Fruit fly (Drosophila melanogaster) whole organism, embryonic: ENCODE data around the gene CG14868.

Source experiments
- Abd-B ChIP-seq: fragments of 200-800 bp; sonication (Bioruptor generic); optimal IDR thresholded peaks from 2 replicates; lab custom pipeline; 2018; ENCODE audit warnings: missing biosample characterization, mild to moderate bottlenecking, missing genetic modification characterization, moderate library complexity
- CG10209 ChIP-seq: fragments of 200-800 bp; sonication (Bioruptor generic); optimal IDR thresholded peaks from 3 replicates; lab custom pipeline; 2017; ENCODE audit warnings: missing biosample characterization, mild to moderate bottlenecking, missing genetic modification characterization, missing genetic modification reagents
- CG10366 ChIP-seq: fragments of 200-800 bp; sonication (Bioruptor generic); IDR thresholded peaks from 2 replicates; pipeline ENCODE4 v1.3.6; 2022; ENCODE audit warnings: missing biosample characterization, missing genetic modification characterization
- CG11723 ChIP-seq: fragments of 200-800 bp; sonication (Bioruptor generic); optimal IDR thresholded peaks from 2 replicates; lab custom pipeline; 2017; ENCODE audit warnings: missing biosample characterization, mild to moderate bottlenecking, missing genetic modification characterization
- CG12659 ChIP-seq: fragments of 200-800 bp; sonication (Bioruptor generic); optimal IDR thresholded peaks from 3 replicates; lab custom pipeline; 2017; ENCODE audit warnings: mild to moderate bottlenecking, missing biosample characterization, missing genetic modification reagents, missing genetic modification characterization
- CG13424 ChIP-seq: fragments of 200-800 bp; sonication (Bioruptor generic); optimal IDR thresholded peaks from 2 replicates; lab custom pipeline; 2019; ENCODE audit warnings: missing biosample characterization, mild to moderate bottlenecking, missing genetic modification characterization, moderate library complexity
- CG14860 ChIP-seq: fragments of 200-800 bp; sonication (Bioruptor generic); IDR thresholded peaks from 3 replicates; pipeline ENCODE4 v1.3.6; 2022; ENCODE audit warnings: missing biosample characterization, missing genetic modification characterization; ENCODE audit not compliant: partially characterized antibody
- CG1529 ChIP-seq: fragments of 200-800 bp; sonication (Bioruptor generic); optimal IDR thresholded peaks from 3 replicates; lab custom pipeline; 2018; ENCODE audit warnings: missing biosample characterization, missing genetic modification characterization
- CG1603 ChIP-seq: fragments of 200-800 bp; sonication (Bioruptor generic); optimal IDR thresholded peaks from 2 replicates; lab custom pipeline; 2019; ENCODE audit warnings: missing biosample characterization, mild to moderate bottlenecking, missing genetic modification characterization, moderate library complexity
- CG17829 ChIP-seq: fragments of 200-800 bp; optimal IDR thresholded peaks from 2 replicates; lab custom pipeline; 2019; ENCODE audit warnings: missing biosample characterization, mild to moderate bottlenecking, missing genetic modification characterization, moderate library complexity
- CG1792 ChIP-seq: fragments of 200-800 bp; sonication (Bioruptor generic); optimal IDR thresholded peaks from 2 replicates; lab custom pipeline; 2016; ENCODE audit warnings: missing biosample characterization, missing genetic modification characterization
- CG18619 ChIP-seq: fragments of 200-800 bp; sonication (Bioruptor generic); optimal IDR thresholded peaks from 3 replicates; lab custom pipeline; 2017; ENCODE audit warnings: missing biosample characterization, mild to moderate bottlenecking, missing genetic modification characterization
- CG2712 ChIP-seq: fragments of 200-800 bp; optimal IDR thresholded peaks from 3 replicates; lab custom pipeline; 2019; ENCODE audit warnings: missing biosample characterization, mild to moderate bottlenecking, missing genetic modification characterization, moderate library complexity
- CG6683 ChIP-seq: fragments of 200-800 bp; sonication (Bioruptor generic); optimal IDR thresholded peaks from 2 replicates; lab custom pipeline; 2017; ENCODE audit warnings: missing biosample characterization, mild to moderate bottlenecking, missing genetic modification characterization, missing genetic modification reagents
- CG7271 ChIP-seq: fragments of 200-800 bp; sonication (Bioruptor generic); optimal IDR thresholded peaks from 2 replicates; lab custom pipeline; 2018; ENCODE audit warnings: missing biosample characterization, mild to moderate bottlenecking, missing genetic modification characterization, moderate library complexity
- CG7357 ChIP-seq: fragments of 200-800 bp; sonication (Bioruptor generic); IDR thresholded peaks from 3 replicates; pipeline ENCODE4 v1.3.6; 2022; ENCODE audit warnings: missing biosample characterization, missing genetic modification characterization
- CG7928 ChIP-seq: fragments of 200-800 bp; sonication (Bioruptor generic); optimal IDR thresholded peaks from 2 replicates; lab custom pipeline; 2017; ENCODE audit warnings: missing biosample characterization, mild to moderate bottlenecking, missing genetic modification characterization
- CG8388 ChIP-seq: fragments of 200-800 bp; sonication (Bioruptor generic); optimal IDR thresholded peaks from 2 replicates; lab custom pipeline; 2019; ENCODE audit warnings: missing biosample characterization, mild to moderate bottlenecking, missing genetic modification characterization, moderate library complexity
- CG9437 ChIP-seq: fragments of 200-800 bp; sonication (Bioruptor generic); optimal IDR thresholded peaks from 2 replicates; lab custom pipeline; 2018; ENCODE audit warnings: missing biosample characterization, mild to moderate bottlenecking, missing genetic modification characterization
- CTCF ChIP-seq: fragments of 200-800 bp; sonication (Bioruptor generic); optimal IDR thresholded peaks from 2 replicates; lab custom pipeline; 2017; ENCODE audit warnings: missing biosample characterization, mild to moderate bottlenecking, missing genetic modification characterization, moderate library complexity
- Dp ChIP-seq: fragments of 200-800 bp; sonication (Bioruptor generic); optimal IDR thresholded peaks from 2 replicates; lab custom pipeline; 2018; ENCODE audit warnings: missing biosample characterization, mild to moderate bottlenecking, missing genetic modification characterization, moderate library complexity
- Ets65A ChIP-seq: fragments of 200-800 bp; sonication (Bioruptor generic); peaks from one replicate; lab custom pipeline; 2016; ENCODE audit warnings: missing biosample characterization, missing genetic modification characterization
- Fer1 ChIP-seq: fragments of 200-800 bp; sonication (Bioruptor generic); optimal IDR thresholded peaks from 2 replicates; lab custom pipeline; 2017; ENCODE audit warnings: missing biosample characterization, mild to moderate bottlenecking, missing genetic modification characterization
- GATAe ChIP-seq: fragments of 200-800 bp; sonication (Bioruptor generic); conservative IDR thresholded peaks from 2 replicates; pipeline ENCODE4 v1.3.6; 2022; ENCODE audit warnings: missing biosample characterization, missing genetic modification characterization
- HLH3B ChIP-seq: fragments of 200-800 bp; sonication (Bioruptor generic); IDR thresholded peaks from 2 replicates; pipeline ENCODE4 v1.3.6; 2022; ENCODE audit warnings: missing biosample characterization, missing genetic modification characterization
- Hr39 ChIP-seq: fragments of >200 bp; optimal IDR thresholded peaks from 2 replicates; lab custom pipeline; 2017
- Lhr ChIP-seq: fragments of 200-800 bp; sonication (Bioruptor generic); optimal IDR thresholded peaks from 3 replicates; lab custom pipeline; 2017; ENCODE audit warnings: mild to moderate bottlenecking, missing biosample characterization, missing genetic modification reagents, missing genetic modification characterization
- Neu2 ChIP-seq: fragments of 200-800 bp; sonication (Bioruptor generic); optimal IDR thresholded peaks from 3 replicates; lab custom pipeline; 2016; ENCODE audit warnings: missing biosample characterization, missing genetic modification characterization, borderline replicate concordance
- NfI ChIP-seq: fragments of 200-800 bp; sonication (Bioruptor generic); optimal IDR thresholded peaks from 3 replicates; lab custom pipeline; 2018; ENCODE audit warnings: missing biosample characterization, mild to moderate bottlenecking, missing genetic modification characterization, moderate library complexity
- PHDP ChIP-seq: fragments of 200-800 bp; sonication (Bioruptor generic); optimal IDR thresholded peaks from 3 replicates; lab custom pipeline; 2018; ENCODE audit warnings: missing biosample characterization, mild to moderate bottlenecking, missing genetic modification characterization, moderate library complexity
- Ptx1 ChIP-seq: fragments of 200-800 bp; sonication (Bioruptor generic); IDR thresholded peaks from 2 replicates; pipeline ENCODE4 v1.3.6; 2022; ENCODE audit warnings: missing biosample characterization, missing genetic modification characterization
- Vsx1 ChIP-seq: fragments of 200-800 bp; sonication (Bioruptor generic); optimal IDR thresholded peaks from 2 replicates; lab custom pipeline; 2017; ENCODE audit warnings: missing biosample characterization, mild to moderate bottlenecking, missing genetic modification characterization, missing genetic modification reagents
- croc ChIP-seq: fragments of 200-800 bp; sonication (Bioruptor generic); conservative IDR thresholded peaks from 3 replicates; pipeline ENCODE4 v1.3.6; 2022; ENCODE audit warnings: missing biosample characterization, missing genetic modification characterization
- exex ChIP-seq: fragments of 200-800 bp; sonication (Bioruptor generic); optimal IDR thresholded peaks from 4 replicates; lab custom pipeline; 2018; ENCODE audit warnings: missing biosample characterization, mild to moderate bottlenecking, missing genetic modification characterization, moderate library complexity
- gcm ChIP-seq: fragments of 200-800 bp; sonication (Bioruptor generic); optimal IDR thresholded peaks from 2 replicates; lab custom pipeline; 2019; ENCODE audit warnings: missing biosample characterization, mild to moderate bottlenecking, missing genetic modification characterization, moderate library complexity
- grau ChIP-seq: fragments of 200-800 bp; optimal IDR thresholded peaks from 3 replicates; lab custom pipeline; 2019; ENCODE audit warnings: missing biosample characterization, mild to moderate bottlenecking, missing genetic modification characterization, moderate library complexity
- inv ChIP-seq: fragments of 200-800 bp; sonication (Bioruptor generic); IDR thresholded peaks from 2 replicates; pipeline ENCODE4 v1.3.6; 2022; ENCODE audit warnings: missing biosample characterization, missing genetic modification characterization; ENCODE audit not compliant: partially characterized antibody
- nerfin-1 ChIP-seq: fragments of 200-800 bp; sonication (Bioruptor generic); optimal IDR thresholded peaks from 3 replicates; lab custom pipeline; 2019; ENCODE audit warnings: missing biosample characterization, mild to moderate bottlenecking, missing genetic modification characterization, moderate library complexity
- odd ChIP-seq: fragments of 200-800 bp; sonication (Bioruptor generic); optimal IDR thresholded peaks from 2 replicates; lab custom pipeline; 2017; ENCODE audit warnings: missing biosample characterization, mild to moderate bottlenecking, missing genetic modification characterization
- pan ChIP-seq, 4 experiments: fragments of >200 bp in 3 of 4; fragments of 200-800 bp in 1 of 4; sonication (Bioruptor generic) in 1 of 4; optimal IDR thresholded peaks in 3 of 4; IDR thresholded peaks in 1 of 4; 2 replicates each; pipeline versions ENCODE4 v1.3.6 to Lab custom; 2017 to 2022; ENCODE audit warnings: missing biosample characterization in 2 of 4, missing genetic modification characterization in 2 of 4, mixed read lengths in 1 of 4
- peb ChIP-seq: fragments of 200-800 bp; sonication (Bioruptor generic); IDR thresholded peaks from 2 replicates; pipeline ENCODE4 v1.3.6; 2022; ENCODE audit warnings: missing biosample characterization, missing genetic modification characterization
- pho ChIP-seq: fragments of 200-800 bp; sonication (Bioruptor generic); optimal IDR thresholded peaks from 2 replicates; lab custom pipeline; 2016; ENCODE audit warnings: missing biosample characterization, missing genetic modification characterization
- psq ChIP-seq: fragments of 200-800 bp; sonication (Bioruptor generic); optimal IDR thresholded peaks from 2 replicates; lab custom pipeline; 2017; ENCODE audit warnings: missing biosample characterization, missing genetic modification characterization
- schlank ChIP-seq: fragments of 200-800 bp; sonication (Bioruptor generic); optimal IDR thresholded peaks from 2 replicates; lab custom pipeline; 2018; ENCODE audit warnings: missing biosample characterization, mild to moderate bottlenecking, missing genetic modification characterization
- sisA ChIP-seq: fragments of 200-800 bp; sonication (Bioruptor generic); IDR thresholded peaks from 2 replicates; pipeline ENCODE4 v1.3.6; 2022; ENCODE audit warnings: missing biosample characterization, missing genetic modification characterization
- ssp ChIP-seq: fragments of 200-800 bp; sonication (Bioruptor generic); IDR thresholded peaks from 2 replicates; pipeline ENCODE4 v1.3.6; 2022; ENCODE audit warnings: missing biosample characterization, missing genetic modification characterization
- tll ChIP-seq, 2 experiments: fragments of 200-800 bp in 1 of 2; fragments of >200 bp in 1 of 2; sonication (Bioruptor generic) in 1 of 2; optimal IDR thresholded peaks; 2 replicates each; lab custom pipeline; 2017 to 2019; ENCODE audit warnings: missing biosample characterization in 2 of 2, missing genetic modification characterization in 2 of 2, mild to moderate bottlenecking in 1 of 2, moderate library complexity in 1 of 2
- tx ChIP-seq: fragments of 200-800 bp; sonication (Bioruptor generic); optimal IDR thresholded peaks from 2 replicates; lab custom pipeline; 2016; ENCODE audit warnings: missing biosample characterization, missing genetic modification characterization
- zf30C ChIP-seq: fragments of 200-800 bp; sonication (Bioruptor generic); optimal IDR thresholded peaks from 3 replicates; lab custom pipeline; 2018; ENCODE audit warnings: missing biosample characterization, mild to moderate bottlenecking, missing genetic modification characterization

CG14868 gene

DNA sequence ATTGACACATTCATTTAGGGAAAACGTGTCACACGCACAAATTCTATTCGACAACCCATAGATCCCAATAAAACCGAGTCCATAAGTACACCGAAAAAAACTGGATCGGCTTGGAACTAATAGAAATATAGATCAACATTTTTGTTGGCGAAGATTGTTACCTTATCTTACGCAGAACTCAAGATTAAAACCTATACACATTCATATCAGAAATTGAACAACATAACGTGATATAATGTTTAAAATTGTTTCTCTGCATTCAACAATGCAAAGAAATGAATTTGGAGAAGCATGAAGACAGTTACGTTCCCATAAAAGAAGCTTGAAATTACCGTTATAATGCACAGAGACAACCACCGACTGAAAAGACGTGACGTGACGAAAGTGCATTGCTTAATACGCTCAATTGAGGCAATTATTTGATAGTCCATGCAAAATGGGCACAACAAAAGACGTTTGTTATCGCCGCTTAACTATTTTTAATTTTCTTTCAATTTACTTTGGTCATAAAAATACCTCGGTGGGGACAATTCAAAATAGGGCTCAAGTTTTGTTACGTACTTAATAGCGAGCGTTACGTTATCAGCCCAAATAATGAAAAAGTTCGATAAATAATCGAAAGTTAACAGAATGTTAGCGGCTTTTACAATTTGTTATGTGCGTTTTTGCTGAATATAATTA lies 29.6 kb downstream of the CG14868 start, which contains the start of gene SerRS-m (continued):
- TF ChIP-seq Vsx1 (no peak), HLH3B (0 out of 2 replicates have a peak, but pooled peaks have one; percentile 18), tx (GFP tag; lab: Kevin White, UChicago) (no peak), NfI (GFP tag; lab: Kevin White, UChicago) (no peak), Dp (peak; percentile 25), inv (GFP tag; lab: Robert Waterston, UW) (no peak), sisA (no peak), zf30C (GFP tag; lab: Kevin White, UChicago) (peak; percentile 11), CG9437 (GFP tag; lab: Kevin White, UChicago) (peak; percentile 99), Neu2 (GFP tag; lab: Kevin White, UChicago) (no peak), CG1529 (no peak), CG18619 (GFP tag; lab: Kevin White, UChicago) (no peak), croc (GFP tag; lab: Robert Waterston, UW) (no peak), CG11723 (GFP tag; lab: Kevin White, UChicago) (no peak), PHDP (tag; lab: Kevin White, UChicago) (peak; percentile 17), Ets65A (GFP tag; lab: Kevin White, UChicago) (peak; percentile 34), gcm (peak; percentile 29), tll (GFP tag; optimal IDR thresholded peaks at IDR 0.05; lab: Kevin White, UChicago) (no peak), pho (GFP tag; lab: Kevin White, UChicago) (peak; percentile 1), pan (optimal IDR thresholded peaks at IDR 0.05; lab: Kevin White, UChicago) (no peak), pan (GFP tag; optimal IDR thresholded peaks at IDR 0.05 in 1 of 2, IDR thresholded peaks at IDR 0.05 in 1 of 2) (no peak), peb (GFP tag; lab: Robert Waterston, UW) (no peak), CTCF (no peak), CG8388 (GFP tag; lab: Kevin White, UChicago) (peak; percentile 41), CG10209 (peak; percentile 3), CG2712 (tag; lab: Kevin White, UChicago) (peak; percentile 39), Lhr (GFP tag; lab: Kevin White, UChicago) (no peak), CG17829 (tag; lab: Kevin White, UChicago) (peak; percentile 15), CG6683 (GFP tag; lab: Kevin White, UChicago) (no peak), odd (GFP tag; lab: Kevin White, UChicago) (no peak), CG10366 (no peak), CG1792 (GFP tag; lab: Kevin White, UChicago) (no peak), exex (tag; lab: Kevin White, UChicago) (peak; percentile 0), CG7271 (tag; lab: Kevin White, UChicago) (no peak), ssp (no peak), CG13424 (tag; lab: Kevin White, UChicago) (peak; percentile 15), schlank (tag; lab: Kevin White, UChicago) (no peak), CG14860 (GFP tag; lab: Robert Waterston, UW) (no peak), Hr39 (lab: Kevin White, UChicago) (no peak), grau (tag; lab: Kevin White, UChicago) (peak; percentile 13), Fer1 (GFP tag; lab: Kevin White, UChicago) (no peak), GATAe (GFP tag; lab: Robert Waterston, UW) (no peak), psq (GFP tag; lab: Kevin White, UChicago) (no peak), CG12659 (GFP tag; lab: Kevin White, UChicago) (peak; percentile 3), CG7928 (GFP tag; lab: Kevin White, UChicago) (no peak), CG7357 (0 out of 3 replicates have a peak, but pooled peaks have one; percentile 6), Ptx1 (no peak), Abd-B (GFP tag; lab: Kevin White, UChicago) (no peak), nerfin-1 (tag; lab: Kevin White, UChicago) (no peak), CG1603 (tag; lab: Kevin White, UChicago) (peak; percentile 19)
